Fruit fly (Drosophila melanogaster) whole organism, embryonic: Measurements from ENCODE around the gene CoRest.

ENCODE experiments used
- B-H1 ChIP-seq: fragments of 200-800 bp; sonication (Bioruptor generic); IDR thresholded peaks from 3 replicates; pipeline ENCODE4 v1.3.6; 2022; ENCODE audit warnings: missing biosample characterization, missing genetic modification characterization
- Bgb ChIP-seq: fragments of 200-800 bp; sonication (Bioruptor generic); IDR thresholded peaks from 2 replicates; pipeline ENCODE4 v1.3.6; 2022; ENCODE audit warnings: missing biosample characterization, missing genetic modification characterization; ENCODE audit not compliant: partially characterized antibody
- CG10959 ChIP-seq: fragments of 200-800 bp; sonication (Bioruptor generic); IDR thresholded peaks from 2 replicates; pipeline ENCODE4 v1.3.6; 2022; ENCODE audit warnings: missing biosample characterization, missing genetic modification characterization
- CG11504 ChIP-seq: fragments of 200-800 bp; sonication (Bioruptor generic); optimal IDR thresholded peaks from 3 replicates; lab custom pipeline; 2019; ENCODE audit warnings: missing biosample characterization, mild to moderate bottlenecking, missing genetic modification characterization, moderate library complexity
- CG12104 ChIP-seq: fragments of 200-800 bp; sonication (Bioruptor generic); optimal IDR thresholded peaks from 3 replicates; lab custom pipeline; 2016; ENCODE audit warnings: missing biosample characterization, missing genetic modification characterization
- CG12236 ChIP-seq: fragments of 200-800 bp; sonication (Bioruptor generic); optimal IDR thresholded peaks from 2 replicates; lab custom pipeline; 2016; ENCODE audit warnings: missing biosample characterization, missing genetic modification characterization
- CG13424 ChIP-seq: fragments of 200-800 bp; sonication (Bioruptor generic); optimal IDR thresholded peaks from 2 replicates; lab custom pipeline; 2019; ENCODE audit warnings: missing biosample characterization, mild to moderate bottlenecking, missing genetic modification characterization, moderate library complexity
- CG13894 ChIP-seq: fragments of 200-800 bp; sonication (Bioruptor generic); optimal IDR thresholded peaks from 3 replicates; lab custom pipeline; 2018; ENCODE audit warnings: missing biosample characterization, mild to moderate bottlenecking, missing genetic modification characterization, moderate library complexity
- CG14050 ChIP-seq: fragments of 200-800 bp; sonication (Bioruptor generic); IDR thresholded peaks from 3 replicates; pipeline ENCODE4 v1.3.6; 2022; ENCODE audit warnings: missing biosample characterization, missing genetic modification characterization
- CG14965 ChIP-seq: fragments of 200-800 bp; sonication (Bioruptor generic); optimal IDR thresholded peaks from 2 replicates; lab custom pipeline; 2016; ENCODE audit warnings: missing biosample characterization, missing genetic modification characterization, borderline replicate concordance
- CG15601 ChIP-seq: fragments of 200-800 bp; sonication (Bioruptor generic); optimal IDR thresholded peaks from 3 replicates; lab custom pipeline; 2019; ENCODE audit warnings: missing biosample characterization, mild to moderate bottlenecking, missing genetic modification characterization, moderate library complexity
- CG17328 ChIP-seq: fragments of 200-800 bp; sonication (Bioruptor generic); IDR thresholded peaks from 2 replicates; pipeline ENCODE4 v1.3.6; 2022; ENCODE audit warnings: missing biosample characterization, missing genetic modification characterization
- CG18619 ChIP-seq: fragments of 200-800 bp; sonication (Bioruptor generic); optimal IDR thresholded peaks from 3 replicates; lab custom pipeline; 2017; ENCODE audit warnings: missing biosample characterization, mild to moderate bottlenecking, missing genetic modification characterization
- CG31365 ChIP-seq: fragments of 200-800 bp; sonication (Bioruptor generic); optimal IDR thresholded peaks from 2 replicates; lab custom pipeline; 2018; ENCODE audit warnings: missing biosample characterization, mild to moderate bottlenecking, missing genetic modification characterization
- CG32767 ChIP-seq: fragments of 200-800 bp; sonication (Bioruptor generic); IDR thresholded peaks from 2 replicates; pipeline ENCODE4 v1.3.6; 2022; ENCODE audit warnings: missing biosample characterization, missing genetic modification characterization
- CG3281 ChIP-seq: fragments of 200-800 bp; sonication (Bioruptor generic); optimal IDR thresholded peaks from 3 replicates; lab custom pipeline; 2017; ENCODE audit warnings: missing biosample characterization, mild to moderate bottlenecking, missing genetic modification characterization
- CG3838 ChIP-seq: fragments of 200-800 bp; sonication (Bioruptor generic); optimal IDR thresholded peaks from 3 replicates; lab custom pipeline; 2016; ENCODE audit warnings: missing biosample characterization, missing genetic modification characterization
- CG7839 ChIP-seq: fragments of 200-800 bp; sonication (Bioruptor generic); optimal IDR thresholded peaks from 3 replicates; lab custom pipeline; 2018; ENCODE audit warnings: missing biosample characterization, mild to moderate bottlenecking, missing genetic modification characterization, moderate library complexity
- CG8290 ChIP-seq, 3 experiments: fragments of 200-800 bp; sonication (Bioruptor generic); optimal IDR thresholded peaks; 2 replicates each; lab custom pipeline; 2016 to 2019; ENCODE audit warnings: missing biosample characterization in 3 of 3, missing genetic modification characterization in 3 of 3, mild to moderate bottlenecking in 2 of 3, moderate library complexity in 1 of 3
- CTCF ChIP-seq: fragments of 200-800 bp; sonication (Bioruptor generic); optimal IDR thresholded peaks from 2 replicates; lab custom pipeline; 2017; ENCODE audit warnings: missing biosample characterization, mild to moderate bottlenecking, missing genetic modification characterization, moderate library complexity
- Camta ChIP-seq: fragments of 200-800 bp; sonication (Bioruptor generic); optimal IDR thresholded peaks from 2 replicates; lab custom pipeline; 2016; ENCODE audit warnings: missing biosample characterization, missing genetic modification characterization
- Chrac-16 ChIP-seq: fragments of 200-800 bp; sonication (Bioruptor generic); optimal IDR thresholded peaks from 3 replicates; lab custom pipeline; 2016; ENCODE audit warnings: missing biosample characterization, missing genetic modification characterization
- D19B ChIP-seq: fragments of 200-800 bp; sonication (Bioruptor generic); optimal IDR thresholded peaks from 2 replicates; lab custom pipeline; 2017; ENCODE audit warnings: missing biosample characterization, mild to moderate bottlenecking, missing genetic modification characterization
- E2f2 ChIP-seq: fragments of 200-800 bp; sonication (Bioruptor generic); IDR thresholded peaks from 2 replicates; pipeline ENCODE4 v1.3.6; 2022; ENCODE audit warnings: missing biosample characterization, missing genetic modification characterization
- HLH54F ChIP-seq: fragments of 200-800 bp; sonication (Bioruptor generic); optimal IDR thresholded peaks from 3 replicates; lab custom pipeline; 2016; ENCODE audit warnings: missing biosample characterization, missing genetic modification characterization
- MBD-R2 ChIP-seq: fragments of 200-800 bp; sonication (Bioruptor generic); IDR thresholded peaks from 2 replicates; pipeline ENCODE4 v1.3.6; 2022; ENCODE audit warnings: missing biosample characterization, missing genetic modification characterization
- Mad ChIP-seq: fragments of 200-800 bp; sonication (Bioruptor generic); optimal IDR thresholded peaks from 2 replicates; lab custom pipeline; 2016; ENCODE audit warnings: missing biosample characterization, missing genetic modification characterization
- Med ChIP-seq: fragments of 200-800 bp; sonication (Bioruptor generic); peaks from one replicate; lab custom pipeline; 2016; ENCODE audit warnings: missing biosample characterization, missing genetic modification characterization, mild to moderate bottlenecking, inconsistent platforms, moderate library complexity
- NFAT ChIP-seq: fragments of 200-800 bp; sonication (Bioruptor generic); IDR thresholded peaks from 2 replicates; pipeline ENCODE4 v1.3.6; 2022; ENCODE audit warnings: missing biosample characterization, missing genetic modification characterization
- Poxn ChIP-seq: fragments of 200-800 bp; sonication (Bioruptor generic); IDR thresholded peaks from 2 replicates; pipeline ENCODE4 v1.3.6; 2022; ENCODE audit warnings: missing biosample characterization, missing genetic modification characterization
- Side ChIP-seq: fragments of 200-800 bp; sonication (Bioruptor generic); optimal IDR thresholded peaks from 2 replicates; lab custom pipeline; 2016; ENCODE audit warnings: missing biosample characterization, missing genetic modification characterization
- Sin3A ChIP-seq: fragments of >200 bp; optimal IDR thresholded peaks from 2 replicates; lab custom pipeline; 2018
- Taf1 ChIP-seq: fragments of 200-800 bp; sonication (Bioruptor generic); IDR thresholded peaks from 2 replicates; pipeline ENCODE4 v1.3.6; 2022; ENCODE audit warnings: missing biosample characterization, missing genetic modification characterization
- Xbp1 ChIP-seq: fragments of 200-800 bp; sonication (Bioruptor generic); optimal IDR thresholded peaks from 3 replicates; lab custom pipeline; 2016; ENCODE audit warnings: missing biosample characterization, mild to moderate bottlenecking, missing genetic modification characterization
- YL-1 ChIP-seq: fragments of 200-800 bp; sonication (Bioruptor generic); optimal IDR thresholded peaks from 3 replicates; lab custom pipeline; 2017; ENCODE audit warnings: missing biosample characterization, mild to moderate bottlenecking, missing genetic modification characterization
- bab2 ChIP-seq: fragments of 200-800 bp; sonication (Bioruptor generic); optimal IDR thresholded peaks from 2 replicates; lab custom pipeline; 2016; ENCODE audit warnings: missing biosample characterization, missing genetic modification characterization
- br ChIP-seq: fragments of >200 bp; optimal IDR thresholded peaks from 2 replicates; lab custom pipeline; 2017
- btn ChIP-seq: fragments of 200-800 bp; sonication (Bioruptor generic); optimal IDR thresholded peaks from 2 replicates; lab custom pipeline; 2016; ENCODE audit warnings: missing biosample characterization, missing genetic modification characterization
- cad ChIP-seq: fragments of >200 bp; optimal IDR thresholded peaks from 2 replicates; lab custom pipeline; 2017; ENCODE audit warnings: missing biosample characterization, missing genetic modification characterization
- her ChIP-seq: fragments of 200-800 bp; sonication (Bioruptor generic); optimal IDR thresholded peaks from 2 replicates; lab custom pipeline; 2016; ENCODE audit warnings: missing biosample characterization, missing genetic modification characterization
- insv ChIP-seq, 2 experiments: fragments of 200-800 bp; sonication (Bioruptor generic); optimal IDR thresholded peaks; 3 replicates each; lab custom pipeline; 2016 to 2018; ENCODE audit warnings: missing biosample characterization in 2 of 2, missing genetic modification characterization in 2 of 2
- jigr1 ChIP-seq: fragments of 200-800 bp; sonication (Bioruptor generic); IDR thresholded peaks from 3 replicates; pipeline ENCODE4 v1.3.6; 2022; ENCODE audit warnings: missing biosample characterization, missing genetic modification characterization
- maf-S ChIP-seq: fragments of 200-800 bp; sonication (Bioruptor generic); optimal IDR thresholded peaks from 2 replicates; lab custom pipeline; 2016; ENCODE audit warnings: missing biosample characterization, missing genetic modification characterization
- nau ChIP-seq: fragments of 200-800 bp; sonication (Bioruptor generic); optimal IDR thresholded peaks from 3 replicates; lab custom pipeline; 2017; ENCODE audit warnings: missing biosample characterization, mild to moderate bottlenecking, missing genetic modification characterization, missing genetic modification reagents
- nerfin-1 ChIP-seq: fragments of 200-800 bp; sonication (Bioruptor generic); optimal IDR thresholded peaks from 3 replicates; lab custom pipeline; 2019; ENCODE audit warnings: missing biosample characterization, mild to moderate bottlenecking, missing genetic modification characterization, moderate library complexity
- stwl ChIP-seq: fragments of 200-800 bp; sonication (Bioruptor generic); optimal IDR thresholded peaks from 3 replicates; lab custom pipeline; 2018; ENCODE audit warnings: missing biosample characterization, mild to moderate bottlenecking, missing genetic modification characterization, moderate library complexity
- tll ChIP-seq, 2 experiments: fragments of 200-800 bp in 1 of 2; fragments of >200 bp in 1 of 2; sonication (Bioruptor generic) in 1 of 2; optimal IDR thresholded peaks; 2 replicates each; lab custom pipeline; 2017 to 2019; ENCODE audit warnings: missing biosample characterization in 2 of 2, missing genetic modification characterization in 2 of 2, mild to moderate bottlenecking in 1 of 2, moderate library complexity in 1 of 2
- wdn ChIP-seq: fragments of 200-800 bp; sonication (Bioruptor generic); IDR thresholded peaks from 2 replicates; pipeline ENCODE4 v1.3.6; 2022; ENCODE audit warnings: missing biosample characterization, missing genetic modification characterization
- wor ChIP-seq: fragments of 200-800 bp; sonication (Bioruptor generic); IDR thresholded peaks from 2 replicates; pipeline ENCODE4 v1.3.6; 2022; ENCODE audit warnings: missing biosample characterization, missing genetic modification characterization
- zen ChIP-seq: fragments of 200-800 bp; sonication (Bioruptor generic); optimal IDR thresholded peaks from 3 replicates; lab custom pipeline; 2018; ENCODE audit warnings: missing biosample characterization, mild to moderate bottlenecking, missing genetic modification characterization, moderate library complexity

Gene CoRest

dm6 chrX:19491984-19492584 lies 29.6 kb upstream of the CoRest start, which contains the start of the genes pcm and ND-18 (continued):
- TF ChIP-seq wor (GFP tag; lab: Robert Waterston, UW) (no peak), Med (GFP tag; lab: Kevin White, UChicago) (peak; percentile 61), Sin3A (peak; percentile 90), CTCF (GFP tag; lab: Kevin White, UChicago) (peak; percentile 46), CG3838 (GFP tag; lab: Kevin White, UChicago) (no peak), zen (tag; lab: Kevin White, UChicago) (peak; percentile 2)

DNA sequence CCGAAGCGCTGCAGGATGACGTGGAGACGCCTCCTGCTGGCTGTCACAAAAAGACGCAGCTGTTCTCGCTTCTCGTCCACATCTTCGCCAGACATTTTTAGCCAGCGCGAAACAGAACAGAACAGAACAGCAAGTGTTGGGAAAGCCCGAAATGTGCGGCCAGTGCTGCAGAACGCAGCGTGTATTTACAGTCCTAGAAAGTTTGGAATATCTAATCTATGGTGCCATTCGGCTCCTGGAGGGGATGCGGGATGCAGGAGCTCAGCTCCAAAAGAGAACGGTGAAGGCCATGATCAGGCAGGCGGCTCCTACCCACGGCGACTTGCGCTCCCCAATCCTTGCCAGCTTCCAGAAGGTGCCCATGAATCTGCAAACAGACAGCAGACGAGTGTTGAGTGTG lies 27.4 kb upstream of the CoRest start, which contains the start of gene CG12204:
CG12204 (minus strand) TSS at position 117 of the 400 bp plus-strand sequence.
- TF ChIP-seq stwl (tag; lab: Kevin White, UChicago) (peak; percentile 70), Camta (GFP tag; lab: Kevin White, UChicago) (no peak), YL-1 (GFP tag; lab: Kevin White, UChicago) (peak; percentile 13), wdn (no peak), MBD-R2 (GFP tag; lab: Robert Waterston, UW) (peak; percentile 57), Xbp1 (no peak), CG8290 (GFP tag; optimal IDR thresholded peaks at IDR 0.05; lab: Kevin White, UChicago) (no peak), CG8290 (tag; optimal IDR thresholded peaks at IDR 0.05; lab: Kevin White, UChicago) (no peak), B-H1 (no peak), CG18619 (GFP tag; lab: Kevin White, UChicago) (no peak), Chrac-16 (GFP tag; lab: Kevin White, UChicago) (no peak), CG11504 (tag; lab: Kevin White, UChicago) (no peak), D19B (GFP tag; lab: Kevin White, UChicago) (no peak), CG15601 (tag; lab: Kevin White, UChicago) (no peak), HLH54F (no peak), insv (GFP tag; optimal IDR thresholded peaks at IDR 0.05; lab: Kevin White, UChicago) (peak in 1 of 2 experiments; percentile 11), tll (GFP tag; optimal IDR thresholded peaks at IDR 0.05; lab: Kevin White, UChicago) (no peak), nerfin-1 (tag; lab: Kevin White, UChicago) (no peak), CG13424 (tag; lab: Kevin White, UChicago) (no peak), CG12236 (GFP tag; lab: Kevin White, UChicago) (no peak), Side (peak; percentile 27), cad (GFP tag; lab: Kevin White, UChicago) (no peak), CG13894 (tag; lab: Kevin White, UChicago) (no peak), Poxn (GFP tag; lab: Robert Waterston, UW) (no peak), jigr1 (GFP tag; lab: Robert Waterston, UW) (no peak), E2f2 (GFP tag; lab: Robert Waterston, UW) (peak; percentile 14; the same call in 1 of the 2 replicates), CG32767 (GFP tag; lab: Robert Waterston, UW) (no peak), NFAT (peak; percentile 43; the same call in 1 of the 2 replicates), CG14050 (GFP tag; lab: Robert Waterston, UW) (no peak), CG14965 (no peak), CG10959 (GFP tag; lab: Robert Waterston, UW) (no peak), bab2 (GFP tag; lab: Kevin White, UChicago) (peak; percentile 15), her (peak; percentile 34), br (lab: Kevin White, UChicago) (no peak), CG7839 (tag; lab: Kevin White, UChicago) (no peak), CG17328 (GFP tag; lab: Robert Waterston, UW) (no peak), CG31365 (no peak), btn (GFP tag; lab: Kevin White, UChicago) (peak; percentile 19), Bgb (GFP tag; lab: Robert Waterston, UW) (no peak), Mad (no peak), CG3281 (peak; percentile 4), maf-S (GFP tag; lab: Kevin White, UChicago) (no peak), CG12104 (GFP tag; lab: Kevin White, UChicago) (no peak), Taf1 (GFP tag; lab: Robert Waterston, UW) (no peak), Med (GFP tag; lab: Kevin White, UChicago) (peak; percentile 91), nau (GFP tag; lab: Kevin White, UChicago) (no peak)
